Worm (Caenorhabditis elegans) whole organism, midembryonic: ENCODE data around the gene sut-1.

Source experiments
- T22C8.4 ChIP-seq: fragments of 200-800 bp; sonication (Bioruptor generic); IDR thresholded peaks from 2 replicates; pipeline ENCODE4 v1.3.6; 2022; ENCODE audit warnings: missing genetic modification characterization, missing compliant biosample characterization
- cog-1 ChIP-seq: sonication (generic microtip); optimal IDR thresholded peaks from 2 replicates; lab custom pipeline; 2016; ENCODE audit warnings: missing genetic modification characterization, missing compliant biosample characterization
- flt-1 ChIP-seq: fragments of 200-800 bp; sonication (Bioruptor generic); IDR thresholded peaks from 2 replicates; pipeline ENCODE4 v1.3.6; 2022; ENCODE audit warnings: missing genetic modification characterization, missing compliant biosample characterization
- klf-2 ChIP-seq: fragments of 200-800 bp; sonication (Bioruptor generic); conservative IDR thresholded peaks from 2 replicates; pipeline ENCODE4 v1.3.6; 2022; ENCODE audit warnings: missing genetic modification reagents, missing genetic modification characterization, missing compliant biosample characterization
- med-1 ChIP-seq: sonication (generic microtip); optimal IDR thresholded peaks from 2 replicates; lab custom pipeline; 2017; ENCODE audit warnings: missing genetic modification characterization, mild to moderate bottlenecking, missing compliant biosample characterization, antibody characterized with exemption, missing genetic modification reagents; ENCODE audit not compliant: insufficient read depth
- ref-1 ChIP-seq: fragments of 200-800 bp; sonication (Bioruptor generic); conservative IDR thresholded peaks from 2 replicates; pipeline ENCODE4 v1.3.6; 2022; ENCODE audit warnings: missing genetic modification reagents, missing genetic modification characterization, missing compliant biosample characterization
- tab-1 ChIP-seq: fragments of 200-800 bp; sonication (Bioruptor generic); IDR thresholded peaks from 2 replicates; pipeline ENCODE4 v1.3.6; 2022; ENCODE audit warnings: missing genetic modification characterization, missing compliant biosample characterization
- ztf-23 ChIP-seq: fragments of 200-800 bp; sonication (Bioruptor generic); IDR thresholded peaks from 2 replicates; pipeline ENCODE4 v1.3.6; 2022; ENCODE audit warnings: missing genetic modification reagents, missing genetic modification characterization, missing compliant biosample characterization
- ztf-29 ChIP-seq: fragments of 200-800 bp; sonication (Bioruptor generic); IDR thresholded peaks from 2 replicates; pipeline ENCODE4 v1.3.6; 2022; ENCODE audit warnings: missing genetic modification reagents, missing genetic modification characterization, missing compliant biosample characterization

The sut-1 gene

ce11 chrII:1086479-1086878, 36.6 kb downstream of the sut-1 start:
- no peak for TF ChIP-seq tab-1 (GFP tag; lab: Robert Waterston, UW)
- no peak for TF ChIP-seq ztf-29 (GFP tag; lab: Robert Waterston, UW)
- TF ChIP-seq cog-1 (tag; lab: Kevin White, UChicago): no peak
- TF ChIP-seq klf-2 (GFP tag; lab: Robert Waterston, UW): no peak
- TF ChIP-seq ztf-23 (GFP tag; lab: Robert Waterston, UW): no peak
- no peak for TF ChIP-seq T22C8.4 (GFP tag; lab: Robert Waterston, UW)
- TF ChIP-seq ref-1: no peak
- TF ChIP-seq med-1: no peak

- no peak for TF ChIP-seq T22C8.4 (GFP tag; lab: Robert Waterston, UW)
- no peak for TF ChIP-seq flt-1 (GFP tag; lab: Robert Waterston, UW)
- TF ChIP-seq ztf-23 (GFP tag; lab: Robert Waterston, UW): no peak
- TF ChIP-seq med-1: no peak
- TF ChIP-seq klf-2 (GFP tag; lab: Robert Waterston, UW): no peak
- no peak for TF ChIP-seq ztf-29 (GFP tag; lab: Robert Waterston, UW)
These were observed 37.5 kb downstream of the sut-1 start for ce11 chrII:1085546-1085945.

ce11 chrII:1084899-1085298, 38.2 kb downstream of the sut-1 start:
- TF ChIP-seq cog-1 (tag; lab: Kevin White, UChicago) (peak; percentile 39), flt-1 (GFP tag; lab: Robert Waterston, UW) (no peak)

- TF ChIP-seq ztf-23 (GFP tag; lab: Robert Waterston, UW): no peak
- no peak for TF ChIP-seq klf-2 (GFP tag; lab: Robert Waterston, UW)
- no peak for TF ChIP-seq tab-1 (GFP tag; lab: Robert Waterston, UW)
- no peak for TF ChIP-seq cog-1 (tag; lab: Kevin White, UChicago)
- TF ChIP-seq T22C8.4 (GFP tag; lab: Robert Waterston, UW): no peak
- TF ChIP-seq ztf-29 (GFP tag; lab: Robert Waterston, UW): no peak
- TF ChIP-seq flt-1 (GFP tag; lab: Robert Waterston, UW): no peak
- no peak for TF ChIP-seq med-1
- TF ChIP-seq ref-1: no peak
These were observed 40.2 kb downstream of the sut-1 start, which contains the start of gene K02E7.1 for ce11 chrII:1082859-1083258. Gene K02E7.1, plus strand, starts transcription at chrII:1083159.

ce11 chrII:1075424-1075823, 47.6 kb downstream of the sut-1 start, which contains the start of gene K02E7.11:
Gene K02E7.11, minus strand, starts transcription at chrII:1075524.
- no peak for TF ChIP-seq ztf-23 (GFP tag; lab: Robert Waterston, UW)
- no peak for TF ChIP-seq T22C8.4 (GFP tag; lab: Robert Waterston, UW)
- no peak for TF ChIP-seq klf-2 (GFP tag; lab: Robert Waterston, UW)
- no peak for TF ChIP-seq cog-1 (tag; lab: Kevin White, UChicago)
- no peak for TF ChIP-seq ztf-29 (GFP tag; lab: Robert Waterston, UW)
- TF ChIP-seq tab-1 (GFP tag; lab: Robert Waterston, UW): no peak
- no peak for TF ChIP-seq flt-1 (GFP tag; lab: Robert Waterston, UW)
- no peak for TF ChIP-seq med-1
- TF ChIP-seq ref-1: no peak

- TF ChIP-seq ztf-29 (GFP tag; lab: Robert Waterston, UW): no peak
- no peak for TF ChIP-seq T22C8.4 (GFP tag; lab: Robert Waterston, UW)
- no peak for TF ChIP-seq flt-1 (GFP tag; lab: Robert Waterston, UW)
- no peak for TF ChIP-seq tab-1 (GFP tag; lab: Robert Waterston, UW)
These were observed 51.0 kb downstream of the sut-1 start, which contains the start of gene K02E7.4 for ce11 chrII:1072106-1072505. Gene K02E7.4, plus strand, starts transcription at chrII:1072406.

ce11 chrII:1071432-1071831, 51.6 kb downstream of the sut-1 start:
- no peak for TF ChIP-seq tab-1 (GFP tag; lab: Robert Waterston, UW)
- no peak for TF ChIP-seq ref-1
- TF ChIP-seq T22C8.4 (GFP tag; lab: Robert Waterston, UW): no peak
- no peak for TF ChIP-seq ztf-29 (GFP tag; lab: Robert Waterston, UW)
- no peak for TF ChIP-seq cog-1 (tag; lab: Kevin White, UChicago)
- no peak for TF ChIP-seq klf-2 (GFP tag; lab: Robert Waterston, UW)
- TF ChIP-seq flt-1 (GFP tag; lab: Robert Waterston, UW): no peak
- no peak for TF ChIP-seq med-1
- TF ChIP-seq ztf-23 (GFP tag; lab: Robert Waterston, UW): no peak
